Worm (Caenorhabditis elegans): ENCODE data around the gene T26E4.10.

DNA sequence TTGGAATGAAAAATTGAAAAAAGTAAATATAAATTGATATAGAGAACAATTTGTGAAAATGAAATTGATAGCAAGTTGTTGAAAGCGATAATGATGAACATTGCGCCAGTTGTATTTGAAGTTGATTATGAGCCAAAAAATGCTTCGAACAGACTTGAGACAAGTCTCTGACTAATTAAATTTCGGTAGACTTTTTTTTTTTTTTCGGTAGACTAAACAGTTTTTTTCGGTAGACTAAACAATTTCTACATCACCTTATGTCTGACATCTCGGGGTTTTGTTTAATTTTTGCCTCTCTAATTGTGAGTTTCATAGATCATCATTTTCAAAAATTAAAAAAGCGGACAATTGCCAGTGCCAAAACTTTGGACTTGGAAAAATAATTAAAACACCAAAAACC, 35.6 kb upstream of the T26E4.10 start, which contains the start of gene srbc-54:
- no peak for TF ChIP-seq him-1 (tag; optimal IDR thresholded peaks at IDR 0.05)
- no peak for TF ChIP-seq rpc-1 (optimal IDR thresholded peaks at IDR 0.05)
- TF ChIP-seq rpc-1 (tag; optimal IDR thresholded peaks at IDR 0.05), result no peak
- TF ChIP-seq ztf-18 (tag; optimal IDR thresholded peaks at IDR 0.05), result no peak
- TF ChIP-seq rcor-1 (GFP tag; IDR thresholded peaks at IDR 0.05), result no peak
- no peak for TF ChIP-seq ceh-27 (GFP tag; optimal IDR thresholded peaks at IDR 0.05)
- TF ChIP-seq dpff-1 (tag; optimal IDR thresholded peaks at IDR 0.05), result no peak
- no peak for TF ChIP-seq fkh-3 (tag; optimal IDR thresholded peaks at IDR 0.05)
- TF ChIP-seq cebp-1 (GFP tag; IDR thresholded peaks at IDR 0.05), result no peak
- no peak for TF ChIP-seq cebp-1 (tag; optimal IDR thresholded peaks at IDR 0.05)
- TF ChIP-seq ztf-22 (GFP tag; optimal IDR thresholded peaks at IDR 0.05), result no peak
- no peak for TF ChIP-seq Y56A3A.18 (GFP tag; IDR thresholded peaks at IDR 0.05)
- TF ChIP-seq Y67H2A.10 (GFP tag; conservative IDR thresholded peaks at IDR 0.05), result no peak
- TF ChIP-seq ama-1 (optimal IDR thresholded peaks at IDR 0.05), result no peak
- no peak for TF ChIP-seq ama-1 (GFP tag; optimal IDR thresholded peaks at IDR 0.05)
- TF ChIP-seq gei-17 (GFP tag; optimal IDR thresholded peaks at IDR 0.05), result no peak
- no peak for TF ChIP-seq K11D2.4 (GFP tag; IDR thresholded peaks at IDR 0.05)
